Worm (Caenorhabditis elegans) whole organism, midembryonic: ENCODE measurements around the gene cgt-1.

Experiments used
- T22C8.4 ChIP-seq: fragments of 200-800 bp; sonication (Bioruptor generic); IDR thresholded peaks from 2 replicates; pipeline ENCODE4 v1.3.6; 2022; ENCODE audit warnings: missing genetic modification characterization, missing compliant biosample characterization
- cog-1 ChIP-seq: sonication (generic microtip); optimal IDR thresholded peaks from 2 replicates; lab custom pipeline; 2016; ENCODE audit warnings: missing genetic modification characterization, missing compliant biosample characterization
- flt-1 ChIP-seq: fragments of 200-800 bp; sonication (Bioruptor generic); IDR thresholded peaks from 2 replicates; pipeline ENCODE4 v1.3.6; 2022; ENCODE audit warnings: missing genetic modification characterization, missing compliant biosample characterization
- klf-2 ChIP-seq: fragments of 200-800 bp; sonication (Bioruptor generic); conservative IDR thresholded peaks from 2 replicates; pipeline ENCODE4 v1.3.6; 2022; ENCODE audit warnings: missing genetic modification reagents, missing genetic modification characterization, missing compliant biosample characterization
- ztf-23 ChIP-seq: fragments of 200-800 bp; sonication (Bioruptor generic); IDR thresholded peaks from 2 replicates; pipeline ENCODE4 v1.3.6; 2022; ENCODE audit warnings: missing genetic modification reagents, missing genetic modification characterization, missing compliant biosample characterization

ce11 chrV:15863042-15863441, 25.6 kb downstream of the cgt-1 start, which contains the start of gene srh-299:
- TF ChIP-seq T22C8.4 (GFP tag; lab: Robert Waterston, UW) = no peak
- no peak for TF ChIP-seq cog-1 (tag; lab: Kevin White, UChicago)
- TF ChIP-seq flt-1 = no peak
- TF ChIP-seq ztf-23 (GFP tag; lab: Robert Waterston, UW) = no peak
- TF ChIP-seq klf-2 (GFP tag; lab: Robert Waterston, UW) = no peak
